Fruit fly (Drosophila melanogaster): ENCODE measurements around the gene EloA.

Gene EloA

DNA sequence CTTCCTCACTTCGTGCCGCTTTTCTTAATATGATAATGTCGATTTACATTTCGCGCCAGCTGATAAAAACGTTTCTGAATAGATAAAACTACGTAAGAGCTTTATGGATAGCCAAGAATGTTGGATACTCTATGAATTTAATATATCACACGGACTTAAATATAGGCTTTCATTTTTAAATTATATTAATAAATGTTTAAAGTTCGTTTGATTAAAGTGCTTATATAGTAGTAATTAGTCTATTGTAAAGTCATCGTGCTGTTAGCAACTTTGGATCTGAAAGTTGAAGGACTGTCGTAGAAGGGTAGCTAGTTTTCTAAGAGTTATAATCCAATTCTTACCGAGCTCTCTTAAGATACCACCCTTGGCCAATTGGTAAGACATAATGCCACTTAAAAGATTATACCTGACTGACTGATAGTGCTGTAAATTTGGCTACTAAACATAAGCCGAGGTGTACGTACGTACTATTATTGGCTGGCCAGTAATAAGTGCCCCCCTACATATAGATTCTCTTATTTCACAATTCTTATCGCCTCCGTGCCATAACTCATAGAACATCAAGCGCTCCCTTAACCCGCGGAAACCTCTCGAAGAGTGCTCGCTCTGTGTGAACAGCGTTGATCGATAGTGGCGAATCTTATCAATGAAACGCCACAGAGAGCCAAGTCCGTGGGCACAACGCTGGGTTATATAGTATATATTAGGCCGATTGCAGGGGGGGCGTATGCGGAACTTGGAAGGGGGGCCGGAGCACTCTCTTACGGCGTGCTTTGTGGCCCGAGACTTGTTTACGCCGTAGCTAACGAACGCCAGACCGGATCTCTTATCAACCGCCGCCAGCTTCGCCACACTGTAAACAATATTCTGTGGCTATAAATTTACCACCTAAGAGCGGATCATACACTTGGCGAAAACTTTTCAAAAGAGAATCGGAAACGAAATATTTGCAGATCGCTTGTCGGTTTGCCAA is 40.8 kb upstream of the EloA start (continued):
- TF ChIP-seq CG11504 (tag; optimal IDR thresholded peaks at IDR 0.05): no peak
- no peak for TF ChIP-seq CG13624 (GFP tag; optimal IDR thresholded peaks at IDR 0.05)
- no peak for TF ChIP-seq Ets97D (GFP tag; optimal IDR thresholded peaks at IDR 0.05)
- no peak for TF ChIP-seq luna (GFP tag; optimal IDR thresholded peaks at IDR 0.05)
- TF ChIP-seq CG9727 (GFP tag; optimal IDR thresholded peaks at IDR 0.05): no peak
- no peak for TF ChIP-seq ash1 (GFP tag; optimal IDR thresholded peaks at IDR 0.05)
- no peak for TF ChIP-seq CG5180 (GFP tag; optimal IDR thresholded peaks at IDR 0.05)
- TF ChIP-seq Nf-YA (GFP tag; IDR thresholded peaks at IDR 0.05): no peak
- TF ChIP-seq dysf (GFP tag; IDR thresholded peaks at IDR 0.05): peak; percentile 58
- no peak for TF ChIP-seq CG7786 (GFP tag; optimal IDR thresholded peaks at IDR 0.05)
- peak; percentile 81 for TF ChIP-seq zf30C (GFP tag; optimal IDR thresholded peaks at IDR 0.05)
- 0 out of 2 replicates have a peak, but pooled peaks have one; percentile 9 for TF ChIP-seq HLH3B (GFP tag; IDR thresholded peaks at IDR 0.05)
- no peak for TF ChIP-seq CG31388 (GFP tag; optimal IDR thresholded peaks at IDR 0.05)
- no peak for TF ChIP-seq ewg (GFP tag; optimal IDR thresholded peaks at IDR 0.05)
- no peak for TF ChIP-seq pita (GFP tag; optimal IDR thresholded peaks at IDR 0.05)
- no peak for TF ChIP-seq Myb (GFP tag; optimal IDR thresholded peaks at IDR 0.05)
- no peak for TF ChIP-seq CG7372 (GFP tag; IDR thresholded peaks at IDR 0.05)
- no peak for TF ChIP-seq HLHmδ (GFP tag; optimal IDR thresholded peaks at IDR 0.05)
- no peak for TF ChIP-seq trem (tag; optimal IDR thresholded peaks at IDR 0.05)
- no peak for TF ChIP-seq CG9215 (GFP tag; IDR thresholded peaks at IDR 0.05)
- TF ChIP-seq CG13287 (GFP tag; IDR thresholded peaks at IDR 0.05; ENCODE audit: partially characterized antibody): no peak
- no peak for TF ChIP-seq HHEX (GFP tag; optimal IDR thresholded peaks at IDR 0.05)
- TF ChIP-seq eve (GFP tag; optimal IDR thresholded peaks at IDR 0.05): no peak
- TF ChIP-seq repo (GFP tag; optimal IDR thresholded peaks at IDR 0.05): no peak
- no peak for TF ChIP-seq CG16863 (GFP tag; optimal IDR thresholded peaks at IDR 0.05)
- TF ChIP-seq CG8089 (GFP tag; optimal IDR thresholded peaks at IDR 0.05): no peak
- TF ChIP-seq CG2120 (GFP tag; optimal IDR thresholded peaks at IDR 0.05): peak; percentile 47
- no peak for TF ChIP-seq CG5953 (GFP tag; IDR thresholded peaks at IDR 0.05)
- peak; percentile 45; the same call in 2 of the 3 replicates for TF ChIP-seq Dbx (GFP tag; IDR thresholded peaks at IDR 0.05)
- no peak for TF ChIP-seq yki (optimal IDR thresholded peaks at IDR 0.05)
- no peak for TF ChIP-seq NC2α (GFP tag; optimal IDR thresholded peaks at IDR 0.05)
- TF ChIP-seq CG15073 (GFP tag; optimal IDR thresholded peaks at IDR 0.05): no peak
- TF ChIP-seq CG6654 (GFP tag; optimal IDR thresholded peaks at IDR 0.05): no peak
- peak; percentile 36 for TF ChIP-seq Meics (GFP tag; optimal IDR thresholded peaks at IDR 0.05)
- no peak for TF ChIP-seq NFAT (GFP tag; IDR thresholded peaks at IDR 0.05)
- TF ChIP-seq Ets65A (GFP tag): peak; percentile 2
- TF ChIP-seq tll (GFP tag; optimal IDR thresholded peaks at IDR 0.05): no peak
- TF ChIP-seq Dek (tag; optimal IDR thresholded peaks at IDR 0.05): no peak
- TF ChIP-seq CG7745 (tag; optimal IDR thresholded peaks at IDR 0.05): no peak
- TF ChIP-seq D19A (tag; optimal IDR thresholded peaks at IDR 0.05): peak; percentile 91
- peak; percentile 21 to 60 for TF ChIP-seq Trl (optimal IDR thresholded peaks at IDR 0.05)
- TF ChIP-seq Trl (GFP tag; optimal IDR thresholded peaks at IDR 0.05): no peak
- no peak for TF ChIP-seq lov (optimal IDR thresholded peaks at IDR 0.05)
- TF ChIP-seq lov (GFP tag; IDR thresholded peaks at IDR 0.05): no peak
- TF ChIP-seq Vsx1 (GFP tag; optimal IDR thresholded peaks at IDR 0.05): peak; percentile 38
- TF ChIP-seq pros (GFP tag; optimal IDR thresholded peaks at IDR 0.05): peak; percentile 4
- TF ChIP-seq bab2 (GFP tag; optimal IDR thresholded peaks at IDR 0.05): no peak
- TF ChIP-seq lmd (GFP tag; IDR thresholded peaks at IDR 0.05): peak; percentile 43; the same call in 1 of the 2 replicates
- TF ChIP-seq Lim3 (GFP tag; IDR thresholded peaks at IDR 0.05): no peak
- TF ChIP-seq CG16813 (GFP tag; IDR thresholded peaks at IDR 0.05; ENCODE audit: partially characterized antibody): no peak
